Worm (Caenorhabditis elegans) whole organism, L1 larva: ENCODE measurements around the gene dhps-1.

Experiments
- ceh-82 ChIP-seq, 3 experiments: fragments of 150-350 bp in 1 of 3; sonication (generic microtip) in 2 of 3; optimal IDR thresholded peaks; 2 replicates each; lab custom pipeline; 2014 to 2017; ENCODE audit warnings: missing biosample characterization in 3 of 3, missing genetic modification characterization in 3 of 3
- efl-3 ChIP-seq: fragments of 200-800 bp; sonication (Bioruptor generic); optimal IDR thresholded peaks from 2 replicates; lab custom pipeline; 2018; ENCODE audit warnings: mild to moderate bottlenecking, missing genetic modification characterization, missing compliant biosample characterization
- fos-1 ChIP-seq: fragments of 150-350 bp; optimal IDR thresholded peaks from 2 replicates; lab custom pipeline; 2014; ENCODE audit warnings: missing biosample characterization, missing genetic modification characterization
- lin-39 ChIP-seq: fragments of 150-350 bp; optimal IDR thresholded peaks from 2 replicates; lab custom pipeline; 2014; ENCODE audit warnings: missing biosample characterization, missing genetic modification reagents, missing genetic modification characterization
- nhr-11 ChIP-seq: fragments of 150-350 bp; optimal IDR thresholded peaks from 2 replicates; lab custom pipeline; 2014; ENCODE audit warnings: missing biosample characterization, missing genetic modification characterization
- nhr-20 ChIP-seq: sonication (generic microtip); optimal IDR thresholded peaks from 2 replicates; lab custom pipeline; 2016; ENCODE audit warnings: mild to moderate bottlenecking, missing genetic modification characterization, missing compliant biosample characterization
- nhr-237 ChIP-seq: fragments of 150-350 bp; optimal IDR thresholded peaks from 2 replicates; lab custom pipeline; 2014; ENCODE audit warnings: missing biosample characterization, missing genetic modification characterization
- pag-3 ChIP-seq: sonication (generic microtip); optimal IDR thresholded peaks from 2 replicates; lab custom pipeline; 2017; ENCODE audit warnings: missing genetic modification characterization, mild to moderate bottlenecking, missing compliant biosample characterization, antibody characterized with exemption, borderline replicate concordance; ENCODE audit not compliant: insufficient read depth
- skn-1 ChIP-seq: fragments of 150-350 bp; optimal IDR thresholded peaks from 2 replicates; lab custom pipeline; 2014; ENCODE audit warnings: missing biosample characterization, missing genetic modification characterization
- snpc-4 ChIP-seq: fragments of 150-350 bp; optimal IDR thresholded peaks from 2 replicates; lab custom pipeline; 2014; ENCODE audit warnings: missing biosample characterization, missing genetic modification characterization
- vab-15 ChIP-seq: sonication (generic microtip); optimal IDR thresholded peaks from 2 replicates; lab custom pipeline; 2017; ENCODE audit warnings: missing genotype, mild to moderate bottlenecking, missing genetic modification characterization, missing compliant biosample characterization
- zag-1 ChIP-seq: fragments of 150-350 bp; optimal IDR thresholded peaks from 2 replicates; lab custom pipeline; 2014; ENCODE audit warnings: missing biosample characterization, missing genetic modification characterization
- ztf-4 ChIP-seq: fragments of 150-350 bp; optimal IDR thresholded peaks from 2 replicates; lab custom pipeline; 2014; ENCODE audit warnings: missing biosample characterization, missing genetic modification characterization

ce11 chrII:11988724-11989123 is 4.1 kb upstream of the dhps-1 start, which contains the start of gene Y17G7B.3:
- TF ChIP-seq ceh-82 (tag; optimal IDR thresholded peaks at IDR 0.05; lab: Kevin White, UChicago) (no peak), snpc-4 (tag; lab: Kevin White, UChicago) (no peak), zag-1 (tag; lab: Kevin White, UChicago) (no peak), efl-3 (GFP tag; lab: Kevin White, UChicago) (no peak), vab-15 (no peak), nhr-237 (tag; lab: Kevin White, UChicago) (no peak), lin-39 (tag; lab: Kevin White, UChicago) (no peak), fos-1 (no peak), pag-3 (tag; lab: Kevin White, UChicago) (no peak), skn-1 (tag; lab: Kevin White, UChicago) (no peak), nhr-11 (tag; lab: Kevin White, UChicago) (no peak), nhr-20 (tag; lab: Kevin White, UChicago) (no peak), ztf-4 (no peak)
